Worm (Caenorhabditis elegans) whole organism, late embryonic: ENCODE measurements around the gene dao-2.
A peak's percentile ranks its signal among the peaks of the same experiment; 100 is the strongest.

Experiments
- ceh-9 ChIP-seq: sonication (generic microtip); optimal IDR thresholded peaks from 2 replicates; lab custom pipeline; 2016; ENCODE audit warnings: mild to moderate bottlenecking, missing genetic modification characterization, inconsistent platforms, missing compliant biosample characterization
- che-1 ChIP-seq: sonication (generic microtip); optimal IDR thresholded peaks from 2 replicates; lab custom pipeline; 2016; ENCODE audit warnings: mild to moderate bottlenecking, missing genetic modification characterization, missing compliant biosample characterization
- elt-2 ChIP-seq: sonication (generic microtip); optimal IDR thresholded peaks from 2 replicates; lab custom pipeline; 2016; ENCODE audit warnings: missing genetic modification reagents, missing genetic modification characterization, missing compliant biosample characterization
- eyg-1 ChIP-seq: sonication (generic microtip); optimal IDR thresholded peaks from 2 replicates; lab custom pipeline; 2016; ENCODE audit warnings: missing genotype, missing genetic modification characterization, missing compliant biosample characterization
- fkh-10 ChIP-seq: fragments of 150-350 bp; optimal IDR thresholded peaks from 2 replicates; lab custom pipeline; 2014; ENCODE audit warnings: missing biosample characterization, missing genetic modification reagents, missing genetic modification characterization
- nfya-1 ChIP-seq: sonication (generic microtip); optimal IDR thresholded peaks from 2 replicates; lab custom pipeline; 2017; ENCODE audit warnings: missing genetic modification characterization, mild to moderate bottlenecking, missing compliant biosample characterization, antibody characterized with exemption, moderate library complexity
- nhr-11 ChIP-seq: fragments of 150-350 bp; optimal IDR thresholded peaks from 2 replicates; lab custom pipeline; 2014; ENCODE audit warnings: missing biosample characterization, missing genetic modification characterization
- pqm-1 ChIP-seq: sonication (generic microtip); optimal IDR thresholded peaks from 2 replicates; lab custom pipeline; 2016; ENCODE audit warnings: missing genetic modification characterization, missing compliant biosample characterization

- TF ChIP-seq fkh-10 (no peak), che-1 (tag; lab: Kevin White, UChicago) (no peak), elt-2 (no peak), ceh-9 (tag; lab: Kevin White, UChicago) (no peak), nfya-1 (tag; lab: Kevin White, UChicago) (peak; percentile 73), pqm-1 (tag; lab: Kevin White, UChicago) (no peak), eyg-1 (tag; lab: Kevin White, UChicago) (no peak), nhr-11 (tag; lab: Kevin White, UChicago) (no peak)
Measured at ce11 chrII:4518300-4518907, 44.3 kb upstream of the dao-2 start, which contains the start of gene hlh-1.
